Fruit fly (Drosophila melanogaster): ENCODE measurements around the gene Kcmf1.

Kcmf1 gene

dm6 chr3R:9006129-9006528 lies 8.6 kb downstream of the Kcmf1 start, which contains the start of the genes Prosbeta3 and Iru (continued):
- no peak for TF ChIP-seq pho (GFP tag; optimal IDR thresholded peaks at IDR 0.05)
- no peak for TF ChIP-seq CG13123 (GFP tag; optimal IDR thresholded peaks at IDR 0.05)
- TF ChIP-seq CG17385 (GFP tag; optimal IDR thresholded peaks at IDR 0.05): no peak
- no peak for TF ChIP-seq odd (GFP tag; optimal IDR thresholded peaks at IDR 0.05)
- no peak for TF ChIP-seq CG11504 (tag; optimal IDR thresholded peaks at IDR 0.05)
- TF ChIP-seq tx (GFP tag; optimal IDR thresholded peaks at IDR 0.05): no peak
- no peak for TF ChIP-seq CG3163 (GFP tag; optimal IDR thresholded peaks at IDR 0.05)
- TF ChIP-seq CG6791 (GFP tag; IDR thresholded peaks at IDR 0.05; ENCODE audit: partially characterized antibody): no peak
- peak; percentile 75 for TF ChIP-seq MBD-R2 (GFP tag; IDR thresholded peaks at IDR 0.05)
- TF ChIP-seq gfzf (GFP tag; optimal IDR thresholded peaks at IDR 0.05): peak; percentile 87
- no peak for TF ChIP-seq CG6854 (GFP tag; optimal IDR thresholded peaks at IDR 0.05)
- no peak for TF ChIP-seq chif (GFP tag; optimal IDR thresholded peaks at IDR 0.05)
- TF ChIP-seq CG8478 (optimal IDR thresholded peaks at IDR 0.05): no peak
- TF ChIP-seq Oli (tag; optimal IDR thresholded peaks at IDR 0.05): no peak
- no peak for TF ChIP-seq ato (GFP tag; IDR thresholded peaks at IDR 0.05; ENCODE audit: partially characterized antibody)
- no peak for TF ChIP-seq ase (GFP tag; IDR thresholded peaks at IDR 0.05)
- no peak for TF ChIP-seq Dip3 (GFP tag; optimal IDR thresholded peaks at IDR 0.05)
- TF ChIP-seq CG15601 (tag; optimal IDR thresholded peaks at IDR 0.05): peak; percentile 17
- TF ChIP-seq en (GFP tag; optimal IDR thresholded peaks at IDR 0.05): no peak
- peak; percentile 12 for TF ChIP-seq CG1603 (tag; optimal IDR thresholded peaks at IDR 0.05)
- TF ChIP-seq CG3847 (GFP tag; IDR thresholded peaks at IDR 0.05): peak; percentile 48; the same call in 1 of the 2 replicates
- TF ChIP-seq CG18599 (GFP tag; optimal IDR thresholded peaks at IDR 0.05): no peak
- TF ChIP-seq Dp (GFP tag; optimal IDR thresholded peaks at IDR 0.05): peak; percentile 58
- no peak for TF ChIP-seq Asciz (GFP tag; optimal IDR thresholded peaks at IDR 0.05)
- peak; percentile 61 for TF ChIP-seq CG33213 (GFP tag; optimal IDR thresholded peaks at IDR 0.05)
- no peak for TF ChIP-seq CG34422 (GFP tag; IDR thresholded peaks at IDR 0.05)
- TF ChIP-seq Trl (optimal IDR thresholded peaks at IDR 0.05): no peak
- no peak for TF ChIP-seq Trl (GFP tag; optimal IDR thresholded peaks at IDR 0.05)
- TF ChIP-seq CG8281 (tag; optimal IDR thresholded peaks at IDR 0.05): no peak
- no peak for TF ChIP-seq vvl (GFP tag; IDR thresholded peaks at IDR 0.05)
- no peak for TF ChIP-seq CG13775 (GFP tag; optimal IDR thresholded peaks at IDR 0.05)
- no peak for TF ChIP-seq CG18764 (GFP tag; optimal IDR thresholded peaks at IDR 0.05)
- no peak for TF ChIP-seq chm (GFP tag; IDR thresholded peaks at IDR 0.05)
- no peak for TF ChIP-seq CG12104 (GFP tag; optimal IDR thresholded peaks at IDR 0.05)
- no peak for TF ChIP-seq emc (GFP tag; optimal IDR thresholded peaks at IDR 0.05)
- no peak for TF ChIP-seq crc (GFP tag; optimal IDR thresholded peaks at IDR 0.05)
- TF ChIP-seq CG12219 (GFP tag; optimal IDR thresholded peaks at IDR 0.05): no peak
- no peak for TF ChIP-seq Meics (GFP tag; optimal IDR thresholded peaks at IDR 0.05)
- TF ChIP-seq CG7745 (tag; optimal IDR thresholded peaks at IDR 0.05): no peak
- TF ChIP-seq her (GFP tag; optimal IDR thresholded peaks at IDR 0.05): no peak
- TF ChIP-seq CG10654 (GFP tag; optimal IDR thresholded peaks at IDR 0.05): no peak
- no peak for TF ChIP-seq yki (optimal IDR thresholded peaks at IDR 0.05)
- no peak for TF ChIP-seq sna (GFP tag; IDR thresholded peaks at IDR 0.05; ENCODE audit: partially characterized antibody)
- no peak for TF ChIP-seq jing (GFP tag; optimal IDR thresholded peaks at IDR 0.05)
- no peak for TF ChIP-seq NFAT (GFP tag; IDR thresholded peaks at IDR 0.05)
- TF ChIP-seq CTCF (GFP tag; optimal IDR thresholded peaks at IDR 0.05): no peak
- no peak for TF ChIP-seq HLH54F (GFP tag; optimal IDR thresholded peaks at IDR 0.05)
- TF ChIP-seq sob (GFP tag; IDR thresholded peaks at IDR 0.05): no peak
- TF ChIP-seq bcd (GFP tag; optimal IDR thresholded peaks at IDR 0.05): no peak
- no peak for TF ChIP-seq Dip2 (GFP tag; IDR thresholded peaks at IDR 0.05)
- TF ChIP-seq Hr51 (GFP tag; optimal IDR thresholded peaks at IDR 0.05): no peak
- TF ChIP-seq CG7372 (GFP tag; IDR thresholded peaks at IDR 0.05): no peak
- peak; percentile 80 for TF ChIP-seq pzg (GFP tag; optimal IDR thresholded peaks at IDR 0.05)
- TF ChIP-seq CG4282 (GFP tag; optimal IDR thresholded peaks at IDR 0.05): no peak
